Fruit fly (Drosophila melanogaster) Kc167 (cell line): ENCODE results near the gene Mur29B.

Experiments used
- Sin3A ChIP-seq: fragments of >200 bp; optimal IDR thresholded peaks from 2 replicates; lab custom pipeline; 2018; ENCODE audit warnings: missing external identifiers
- ttk ChIP-seq: sonication (Bioruptor generic); optimal IDR thresholded peaks from 2 replicates; lab custom pipeline; 2017; ENCODE audit warnings: missing external identifiers

dm6 chr2L:8311741-8312140 is 40.2 kb upstream of the Mur29B start:
- TF ChIP-seq ttk (no peak), Sin3A (lab: Kevin White, UChicago) (no peak)
